Fruit fly (Drosophila melanogaster) whole organism, larva: ENCODE results near the gene Efr.

Source experiments
- noc ChIP-seq: fragments of 200-800 bp; sonication (Bioruptor generic); optimal IDR thresholded peaks from 3 replicates; lab custom pipeline; 2019; ENCODE audit warnings: missing biosample characterization, mild to moderate bottlenecking, missing genetic modification characterization, moderate library complexity

Gene Efr

DNA sequence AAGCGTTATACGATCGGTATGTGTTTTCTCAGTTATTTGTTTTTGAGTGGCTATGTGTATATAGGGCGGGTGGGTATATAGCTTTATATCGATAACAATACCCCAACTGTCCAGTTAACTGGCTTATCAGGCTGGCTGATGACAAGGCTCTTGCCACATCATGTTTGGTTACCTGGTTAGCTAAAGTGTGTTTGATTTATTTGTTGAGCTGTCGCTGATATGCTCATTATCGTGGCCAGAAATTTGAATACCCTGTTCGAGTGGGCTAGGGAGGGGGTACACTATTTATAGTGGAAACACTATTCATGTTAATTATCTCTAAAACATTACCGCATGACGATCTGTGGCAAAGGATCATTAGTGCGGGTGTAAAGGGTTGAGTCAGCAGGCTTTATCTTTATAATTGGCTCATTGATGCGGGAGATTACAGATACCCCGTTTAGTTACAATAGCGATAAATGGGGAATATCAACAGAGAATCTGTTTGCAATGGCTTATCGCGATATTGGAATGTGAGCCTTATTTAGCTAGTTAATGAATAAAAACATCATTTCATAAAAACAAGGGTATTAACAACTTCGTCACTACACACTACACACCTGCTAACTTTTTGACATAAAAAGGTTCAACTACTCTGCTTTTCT, 33.3 kb downstream of the Efr start:
- no peak for TF ChIP-seq noc (tag; lab: Kevin White, UChicago)

DNA sequence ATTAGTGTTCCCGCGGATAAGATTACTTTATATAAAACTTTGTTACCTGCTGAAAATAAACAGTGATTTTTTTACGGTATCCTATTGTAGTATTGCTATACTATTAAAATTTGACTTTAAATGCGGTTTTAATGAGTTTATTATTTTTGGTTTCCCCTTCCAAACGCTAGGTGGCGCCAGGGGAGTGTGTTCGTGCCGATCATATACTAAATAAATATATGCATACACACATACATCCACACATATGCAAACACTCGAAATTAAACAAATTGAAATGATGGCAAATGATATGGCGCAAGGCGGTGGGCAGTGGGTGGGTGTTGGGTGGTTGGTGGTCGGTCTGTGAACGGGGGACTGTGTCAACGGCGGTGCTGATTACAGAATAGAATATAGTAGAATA, 33.9 kb downstream of the Efr start:
- no peak for TF ChIP-seq noc (tag; lab: Kevin White, UChicago)

DNA sequence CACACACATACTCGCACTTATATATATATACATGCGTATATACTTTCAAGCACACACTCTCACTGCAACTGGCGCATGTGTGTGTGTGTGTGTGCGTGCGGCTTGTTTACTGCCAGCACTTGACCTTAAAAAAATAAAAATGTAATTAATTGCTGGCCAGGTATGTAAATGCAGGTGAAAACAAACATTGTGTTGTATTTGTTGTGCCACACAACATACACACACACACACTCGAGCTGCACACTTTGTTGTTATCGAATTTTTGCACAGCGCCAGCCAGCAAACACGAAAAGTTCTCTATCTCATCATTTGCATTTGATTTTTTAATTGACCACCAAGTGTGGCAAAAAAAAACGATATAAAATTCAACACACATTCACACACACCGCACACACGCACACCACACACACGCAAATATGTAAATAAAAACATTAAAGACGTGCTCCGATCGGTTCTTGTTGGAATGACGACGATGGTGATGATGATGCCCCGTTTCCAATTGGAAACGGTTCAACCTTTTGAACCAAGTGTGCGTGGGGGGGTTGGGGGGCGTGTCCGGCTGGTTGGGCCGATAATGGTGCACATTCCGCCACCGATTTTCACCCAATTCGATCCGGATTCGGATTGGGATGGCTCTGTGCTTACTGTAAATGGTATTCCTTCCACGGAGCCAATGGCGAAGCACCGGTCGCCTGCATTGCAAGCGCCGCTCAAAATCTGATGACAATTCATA, 35.0 kb downstream of the Efr start:
- TF ChIP-seq noc (tag; lab: Kevin White, UChicago): no peak

DNA sequence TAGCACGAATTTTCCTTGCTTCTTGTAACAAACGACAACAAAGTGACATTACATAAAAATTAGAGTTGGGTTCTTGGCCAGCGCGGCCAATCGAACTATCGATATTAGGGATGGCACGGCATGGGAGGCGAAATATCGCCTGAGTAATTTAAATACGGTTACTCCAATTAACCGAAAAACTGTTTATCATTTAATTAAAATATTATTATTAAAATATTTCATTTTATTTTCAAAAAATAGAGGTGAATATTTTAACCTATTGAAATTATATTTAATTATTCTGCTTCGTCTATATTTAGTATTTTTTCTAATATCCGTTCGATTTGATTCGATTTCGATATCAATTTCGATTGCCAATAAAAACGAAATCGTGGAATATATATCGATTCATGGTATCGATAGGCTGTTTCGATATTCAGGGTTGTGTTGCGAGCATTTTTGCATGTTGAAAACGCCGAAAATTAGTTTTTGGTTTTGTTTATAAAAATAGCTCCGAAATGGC, 35.7 kb downstream of the Efr start, which contains the start of the genes Rbcn-3A and Spx:
Gene Rbcn-3A, minus strand, starts transcription at position 74 of the 502 bp plus-strand sequence.
Gene Spx, plus strand, starts transcription at position 409 of the 502 bp plus-strand sequence.
- TF ChIP-seq noc (tag; lab: Kevin White, UChicago): peak; percentile 38

DNA sequence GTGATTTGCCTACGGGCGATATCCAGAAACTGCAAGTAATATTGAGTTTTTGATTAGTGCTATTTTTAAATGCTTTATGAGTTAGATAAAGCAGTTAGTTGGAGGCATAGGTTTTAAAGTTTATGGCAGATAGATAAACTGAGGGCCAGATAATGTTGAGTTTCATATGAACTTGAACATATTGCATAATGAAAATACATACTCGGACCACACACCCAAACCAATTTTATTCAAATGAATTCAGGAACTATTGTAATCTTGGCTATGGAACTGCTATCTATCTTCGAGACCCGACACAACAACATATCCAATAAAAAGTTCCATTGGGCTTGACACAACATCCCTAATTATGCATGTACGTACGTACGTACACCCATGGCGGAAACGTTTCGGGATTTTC, 39.9 kb downstream of the Efr start:
- TF ChIP-seq noc (tag; lab: Kevin White, UChicago): no peak

DNA sequence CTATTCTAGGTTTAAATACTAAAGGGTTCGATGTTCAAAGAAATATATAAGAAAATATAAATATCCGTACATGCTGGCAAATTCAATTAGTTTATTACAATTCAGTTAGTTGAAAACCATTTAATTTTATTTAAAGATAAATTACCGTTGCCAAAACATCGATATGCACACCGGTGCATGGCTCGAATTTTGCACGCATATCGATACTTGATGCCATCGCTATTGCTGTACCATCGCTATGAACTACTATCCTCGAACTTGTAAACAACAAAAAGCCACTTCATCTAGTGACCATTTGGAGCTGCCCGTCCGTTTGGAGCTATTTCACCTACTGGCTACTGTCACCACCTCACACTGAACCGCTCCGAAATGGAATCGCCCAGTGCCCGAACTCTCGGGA, 41.1 kb downstream of the Efr start, which contains the start of gene Josd:
Gene Josd, plus strand, starts transcription at position 270 of the 400 bp plus-strand sequence.
- no peak for TF ChIP-seq noc (tag; lab: Kevin White, UChicago)

DNA sequence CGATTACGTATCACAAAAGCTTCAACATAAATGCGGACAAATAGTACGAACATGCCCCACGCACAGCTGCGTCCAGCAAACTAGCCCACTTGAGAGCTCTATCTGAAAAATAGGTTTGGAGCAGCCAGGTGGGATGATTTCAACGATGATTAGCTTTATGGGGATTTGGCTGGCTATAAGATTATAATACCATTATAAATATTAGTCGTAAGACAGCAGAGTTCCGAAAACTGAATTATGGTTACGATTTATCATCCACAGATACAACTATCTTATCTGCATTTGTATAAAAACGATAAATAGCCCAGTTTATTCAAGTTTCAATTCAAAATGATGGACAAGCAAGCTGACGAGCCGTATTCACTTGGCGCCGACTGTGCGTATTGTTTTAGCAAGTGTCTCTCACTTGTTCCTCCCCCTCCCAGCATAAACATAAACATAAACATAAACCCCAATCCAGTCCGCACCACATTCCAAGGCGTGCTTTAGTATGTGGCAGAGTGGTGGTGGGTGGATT, 43.9 kb downstream of the Efr start:
- peak; percentile 78 for TF ChIP-seq noc (tag; lab: Kevin White, UChicago)

DNA sequence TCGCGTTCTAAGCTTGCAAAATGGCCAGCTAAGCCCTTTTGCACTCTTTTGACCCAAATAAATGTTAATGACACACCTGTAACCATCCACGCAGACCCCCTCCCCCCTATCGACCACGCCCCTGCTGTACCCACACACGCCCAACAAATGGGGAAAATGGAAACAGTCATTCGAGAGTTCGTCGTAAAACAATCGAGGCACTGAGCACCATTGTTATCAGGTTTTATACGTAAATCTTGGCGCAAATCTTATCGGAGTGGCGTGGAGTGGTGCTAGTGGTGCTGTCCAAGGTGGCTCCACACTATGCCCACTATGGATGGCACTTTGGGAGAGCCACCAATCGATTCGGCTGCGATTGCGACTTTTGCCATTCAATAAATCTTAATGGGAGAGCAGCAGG, 44.7 kb downstream of the Efr start:
- peak; percentile 57 for TF ChIP-seq noc (tag; lab: Kevin White, UChicago)

DNA sequence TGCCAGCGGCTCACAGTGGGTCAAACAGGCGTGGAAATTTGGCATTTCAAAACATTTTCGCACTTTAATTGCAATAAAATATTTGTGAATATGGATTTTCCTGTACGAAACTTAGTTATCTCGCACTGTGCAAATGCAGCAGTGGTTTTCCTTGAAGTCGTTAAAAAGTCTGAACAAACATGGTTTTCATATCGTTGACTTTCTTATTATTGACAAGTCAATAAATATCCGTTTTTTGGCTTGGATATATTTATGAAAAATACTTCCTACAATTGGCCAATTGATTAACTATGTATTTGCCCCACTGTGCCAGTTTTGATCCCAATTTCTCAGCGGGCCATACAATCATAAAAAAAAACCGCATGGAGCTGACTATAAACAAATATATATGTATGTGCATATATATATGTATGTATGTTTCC, 45.7 kb downstream of the Efr start:
- TF ChIP-seq noc (tag; lab: Kevin White, UChicago): peak; percentile 96

DNA sequence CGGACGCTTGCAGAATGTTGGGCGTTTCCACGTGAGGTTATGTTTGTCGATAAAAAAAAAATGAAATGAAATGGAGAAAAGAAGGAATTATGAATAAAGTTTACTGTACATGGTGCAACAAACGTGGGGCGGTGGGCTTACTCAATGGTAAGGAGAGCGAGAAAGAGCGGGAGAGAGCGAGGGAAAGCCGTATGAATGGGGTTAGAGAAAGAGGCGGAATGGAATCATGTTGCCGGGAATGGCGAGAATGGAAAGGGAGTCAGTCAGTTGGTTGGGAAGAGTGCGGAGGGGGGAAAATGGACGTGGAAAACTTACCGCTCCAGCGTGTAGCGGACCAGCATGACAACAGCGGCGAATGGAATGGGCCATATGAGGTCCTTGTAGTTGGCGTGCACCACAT, 46.3 kb downstream of the Efr start:
- TF ChIP-seq noc (tag; lab: Kevin White, UChicago): no peak

DNA sequence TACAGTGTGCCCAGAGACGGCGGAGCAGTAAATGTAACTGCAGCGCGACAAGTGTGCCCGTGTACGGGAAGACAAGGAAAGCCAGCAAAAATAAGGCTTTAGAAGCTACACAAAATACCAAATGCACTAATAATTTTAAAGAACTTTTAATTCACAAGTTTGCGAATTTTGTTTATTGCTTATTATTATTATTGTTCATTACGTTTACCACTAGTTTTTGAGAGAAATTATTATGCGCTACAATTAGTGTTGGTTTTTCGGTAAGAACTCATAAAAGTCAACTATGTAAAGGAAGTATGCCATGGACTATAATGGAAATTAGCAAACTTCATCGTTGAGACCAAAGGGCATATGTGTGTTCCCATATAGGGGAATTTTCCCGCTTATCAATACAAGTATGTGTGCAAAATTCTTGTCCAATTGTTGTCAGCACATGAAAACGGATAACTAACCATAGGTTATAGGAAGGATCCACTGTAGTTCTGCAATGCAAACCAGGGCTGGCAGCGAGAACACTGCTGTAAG, 47.5 kb downstream of the Efr start, which contains the start of gene schlank:
Gene schlank, minus strand, starts transcription at position 42 of the 525 bp plus-strand sequence.
- no peak for TF ChIP-seq noc (tag; lab: Kevin White, UChicago)

DNA sequence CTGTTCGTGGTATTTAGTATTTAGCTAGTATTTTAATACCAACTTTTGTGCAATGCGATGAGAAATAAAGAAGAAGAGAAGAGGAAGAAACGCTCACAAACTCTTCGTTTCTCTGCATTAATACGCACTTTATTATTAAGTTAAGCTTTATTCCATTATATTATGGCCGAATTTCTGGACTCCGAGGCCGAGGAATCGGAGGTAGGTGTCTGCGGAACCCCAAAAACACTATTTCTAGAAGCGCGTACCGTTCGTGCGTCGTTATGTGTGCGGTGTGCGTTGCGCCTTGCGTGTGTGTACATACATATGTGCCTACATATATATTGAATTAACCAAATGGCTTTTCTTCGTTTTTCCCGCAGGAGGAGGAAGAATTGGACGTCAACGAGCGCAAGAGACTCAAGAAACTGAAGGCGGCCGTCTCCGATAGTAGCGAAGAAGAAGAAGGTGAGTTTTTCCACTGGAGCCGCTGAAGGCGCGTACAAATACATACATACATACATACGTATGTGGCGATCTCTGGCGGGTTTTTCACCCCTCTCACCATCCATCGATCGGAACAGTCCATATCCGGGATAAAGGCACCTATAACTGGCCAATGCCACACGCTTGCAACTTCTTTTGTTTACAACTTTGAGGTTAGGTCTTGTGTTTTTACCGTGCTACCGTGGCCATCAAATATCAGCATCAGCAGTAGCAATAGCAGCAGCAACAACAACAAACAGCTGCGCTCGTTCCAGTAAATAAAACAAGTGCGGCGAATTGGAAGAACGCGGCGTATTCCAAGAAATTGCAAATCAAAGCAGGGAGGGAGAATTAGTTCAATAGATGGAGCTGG, 48.2 kb downstream of the Efr start, which contains the start of gene Spt6:
Gene Spt6, plus strand, starts transcription at position 53 of the 838 bp plus-strand sequence.
- no peak for TF ChIP-seq noc (tag; lab: Kevin White, UChicago)
